Worm (Caenorhabditis elegans) whole organism, L1 larva: ENCODE results near the gene sre-26.
A peak's percentile ranks its signal among the peaks of the same experiment; 100 is the strongest.

Experiments
- C16A3.4 ChIP-seq: fragments of 150-350 bp; optimal IDR thresholded peaks from 2 replicates; lab custom pipeline; 2014; ENCODE audit warnings: missing biosample characterization, missing genetic modification characterization
- aha-1 ChIP-seq: fragments of 150-350 bp; optimal IDR thresholded peaks from 2 replicates; lab custom pipeline; 2014; ENCODE audit warnings: missing biosample characterization, missing genetic modification characterization
- ama-1 ChIP-seq: fragments of 150-350 bp; optimal IDR thresholded peaks from 2 replicates; lab custom pipeline; 2014
- ceh-63 ChIP-seq: fragments of 200-800 bp; sonication (Bioruptor generic); optimal IDR thresholded peaks from 2 replicates; lab custom pipeline; 2018; ENCODE audit warnings: mild to moderate bottlenecking, missing genetic modification characterization, missing compliant biosample characterization
- ceh-82 ChIP-seq, 3 experiments: fragments of 150-350 bp in 1 of 3; sonication (generic microtip) in 2 of 3; optimal IDR thresholded peaks; 2 replicates each; lab custom pipeline; 2014 to 2017; ENCODE audit warnings: missing biosample characterization in 3 of 3, missing genetic modification characterization in 3 of 3
- ceh-88 ChIP-seq: fragments of 200-800 bp; sonication (Bioruptor generic); IDR thresholded peaks from 2 replicates; pipeline ENCODE4 v1.3.6; 2022; ENCODE audit warnings: missing genetic modification characterization, missing compliant biosample characterization
- ceh-90 ChIP-seq: sonication (generic microtip); optimal IDR thresholded peaks from 2 replicates; lab custom pipeline; 2016; ENCODE audit warnings: missing genetic modification characterization, missing compliant biosample characterization
- ces-1 ChIP-seq: fragments of 150-350 bp; optimal IDR thresholded peaks from 2 replicates; lab custom pipeline; 2014; ENCODE audit warnings: missing biosample characterization, missing genetic modification reagents, missing genetic modification characterization
- dpl-1 ChIP-seq, 3 experiments: fragments of 150-350 bp in 2 of 3; sonication (generic microtip) in 1 of 3; optimal IDR thresholded peaks; 2 replicates each; lab custom pipeline; 2014 to 2017; ENCODE audit warnings: missing biosample characterization in 3 of 3, missing genetic modification characterization in 3 of 3, missing genetic modification reagents in 3 of 3
- dsc-1 ChIP-seq: sonication (generic microtip); optimal IDR thresholded peaks from 2 replicates; lab custom pipeline; 2016; ENCODE audit warnings: mild to moderate bottlenecking, missing genetic modification characterization, missing compliant biosample characterization
- efl-1 ChIP-seq, 4 experiments: fragments of 150-350 bp; optimal IDR thresholded peaks in 3 of 4; peaks in 1 of 4; 1 replicate in 1 of 4; 2 replicates in 3 of 4; lab custom pipeline; 2014; ENCODE audit warnings: missing biosample characterization in 2 of 4, missing genetic modification characterization in 2 of 4, missing genetic modification reagents in 2 of 4
- efl-3 ChIP-seq: fragments of 200-800 bp; sonication (Bioruptor generic); optimal IDR thresholded peaks from 2 replicates; lab custom pipeline; 2018; ENCODE audit warnings: mild to moderate bottlenecking, missing genetic modification characterization, missing compliant biosample characterization
- egl-13 ChIP-seq: sonication (generic microtip); optimal IDR thresholded peaks from 2 replicates; lab custom pipeline; 2016; ENCODE audit warnings: missing genotype, missing genetic modification reagents, missing genetic modification characterization, missing compliant biosample characterization
- egl-27 ChIP-seq, 2 experiments: fragments of 150-350 bp in 1 of 2; sonication (generic microtip); optimal IDR thresholded peaks; 3 replicates each; lab custom pipeline; 2017 to 2018; ENCODE audit warnings: missing biosample characterization in 2 of 2, missing genetic modification characterization in 2 of 2, missing genetic modification reagents in 2 of 2
- elt-2 ChIP-seq: sonication (generic microtip); optimal IDR thresholded peaks from 2 replicates; lab custom pipeline; 2016; ENCODE audit warnings: missing genetic modification characterization, mild to moderate bottlenecking, inconsistent platforms, missing compliant biosample characterization, missing genetic modification reagents
- elt-3 ChIP-seq, 6 experiments: fragments of 150-350 bp in 1 of 6; sonication (generic microtip); optimal IDR thresholded peaks; 2 replicates each; lab custom pipeline; 2017 to 2018; ENCODE audit warnings: missing biosample characterization in 6 of 6, missing genetic modification characterization in 6 of 6, inconsistent platforms in 1 of 6
- ets-5 ChIP-seq: fragments of 200-800 bp; sonication (Bioruptor generic); IDR thresholded peaks from 2 replicates; pipeline ENCODE4 v1.3.6; 2022; ENCODE audit warnings: missing genetic modification characterization, missing compliant biosample characterization
- fkh-10 ChIP-seq: sonication (generic microtip); optimal IDR thresholded peaks from 2 replicates; lab custom pipeline; 2017; ENCODE audit warnings: missing biosample characterization, missing genetic modification reagents, missing genetic modification characterization
- fkh-4 ChIP-seq: sonication (generic microtip); optimal IDR thresholded peaks from 2 replicates; lab custom pipeline; 2016; ENCODE audit warnings: missing compliant biosample characterization, missing genetic modification characterization, borderline replicate concordance
- fos-1 ChIP-seq: fragments of 150-350 bp; optimal IDR thresholded peaks from 2 replicates; lab custom pipeline; 2014; ENCODE audit warnings: missing biosample characterization, missing genetic modification characterization
- grh-1 ChIP-seq: fragments of 200-800 bp; sonication (Bioruptor generic); IDR thresholded peaks from 2 replicates; pipeline ENCODE4 v1.3.6; 2022; ENCODE audit warnings: missing genetic modification reagents, missing genetic modification characterization, missing compliant biosample characterization
- hpl-2 ChIP-seq: fragments of 150-350 bp; optimal IDR thresholded peaks from 2 replicates; lab custom pipeline; 2014; ENCODE audit warnings: missing biosample characterization, missing genetic modification reagents, missing genetic modification characterization
- irx-1 ChIP-seq: sonication (generic microtip); optimal IDR thresholded peaks from 2 replicates; lab custom pipeline; 2016; ENCODE audit warnings: missing genetic modification characterization, missing compliant biosample characterization
- lin-13 ChIP-seq: fragments of 150-350 bp; optimal IDR thresholded peaks from 2 replicates; lab custom pipeline; 2014; ENCODE audit warnings: missing biosample characterization, missing genetic modification reagents, missing genetic modification characterization
- lin-39 ChIP-seq: fragments of 150-350 bp; optimal IDR thresholded peaks from 2 replicates; lab custom pipeline; 2014; ENCODE audit warnings: missing biosample characterization, missing genetic modification reagents, missing genetic modification characterization
- lsy-2 ChIP-seq, 2 experiments: fragments of 150-350 bp; optimal IDR thresholded peaks; 2 replicates each; lab custom pipeline; 2014; ENCODE audit warnings: missing biosample characterization in 2 of 2, missing genetic modification characterization in 2 of 2
- mab-9 ChIP-seq: fragments of 200-800 bp; sonication (Bioruptor generic); IDR thresholded peaks from 2 replicates; pipeline ENCODE4 v1.3.6; 2022; ENCODE audit warnings: missing genetic modification reagents, missing genetic modification characterization, missing compliant biosample characterization
- mdl-1 ChIP-seq, 2 experiments: fragments of 150-350 bp; optimal IDR thresholded peaks; 2 replicates each; lab custom pipeline; 2014 to 2017; ENCODE audit warnings: missing biosample characterization in 2 of 2, missing genetic modification characterization in 2 of 2, inconsistent platforms in 1 of 2
- mep-1 ChIP-seq: fragments of 150-350 bp; optimal IDR thresholded peaks from 2 replicates; lab custom pipeline; 2014; ENCODE audit warnings: missing biosample characterization, missing genetic modification characterization
- nhr-12 ChIP-seq: sonication (generic microtip); optimal IDR thresholded peaks from 2 replicates; lab custom pipeline; 2017; ENCODE audit warnings: missing biosample characterization, missing genetic modification characterization
- nhr-20 ChIP-seq: sonication (generic microtip); optimal IDR thresholded peaks from 2 replicates; lab custom pipeline; 2016; ENCODE audit warnings: mild to moderate bottlenecking, missing genetic modification characterization, missing compliant biosample characterization
- nhr-237 ChIP-seq: fragments of 150-350 bp; optimal IDR thresholded peaks from 2 replicates; lab custom pipeline; 2014; ENCODE audit warnings: missing biosample characterization, missing genetic modification characterization
- nhr-28 ChIP-seq: fragments of 150-350 bp; optimal IDR thresholded peaks from 2 replicates; lab custom pipeline; 2014; ENCODE audit warnings: missing biosample characterization, missing genetic modification characterization
- nhr-71 ChIP-seq: sonication (generic microtip); optimal IDR thresholded peaks from 2 replicates; lab custom pipeline; 2016; ENCODE audit warnings: mild to moderate bottlenecking, missing genetic modification characterization, moderate library complexity, missing compliant biosample characterization
- nhr-76 ChIP-seq: sonication (generic microtip); optimal IDR thresholded peaks from 2 replicates; lab custom pipeline; 2017; ENCODE audit warnings: missing biosample characterization, missing genetic modification characterization
- nhr-77 ChIP-seq: fragments of 150-350 bp; optimal IDR thresholded peaks from 2 replicates; lab custom pipeline; 2014; ENCODE audit warnings: missing biosample characterization, missing genetic modification characterization
- nhr-84 ChIP-seq: sonication (generic microtip); optimal IDR thresholded peaks from 2 replicates; lab custom pipeline; 2017; ENCODE audit warnings: missing biosample characterization, missing genetic modification characterization
- nhr-85 ChIP-seq: sonication (generic microtip); peaks from one replicate; lab custom pipeline; 2016; ENCODE audit warnings: missing genetic modification characterization, inconsistent platforms, missing compliant biosample characterization
- pax-3 ChIP-seq: fragments of 200-800 bp; sonication (Bioruptor generic); optimal IDR thresholded peaks from 2 replicates; lab custom pipeline; 2018; ENCODE audit warnings: mild to moderate bottlenecking, missing genetic modification characterization, moderate library complexity, missing compliant biosample characterization
- skn-1 ChIP-seq: fragments of 150-350 bp; optimal IDR thresholded peaks from 2 replicates; lab custom pipeline; 2014; ENCODE audit warnings: missing biosample characterization, missing genetic modification characterization
- sptf-1 ChIP-seq: fragments of 150-350 bp; optimal IDR thresholded peaks from 2 replicates; lab custom pipeline; 2014; ENCODE audit warnings: missing biosample characterization, missing genetic modification characterization
- swsn-7 ChIP-seq: sonication (generic microtip); optimal IDR thresholded peaks from 2 replicates; lab custom pipeline; 2016; ENCODE audit warnings: missing genetic modification characterization, missing compliant biosample characterization
- tbx-2 ChIP-seq: sonication (generic microtip); optimal IDR thresholded peaks from 2 replicates; lab custom pipeline; 2016; ENCODE audit warnings: missing genetic modification characterization, missing compliant biosample characterization
- tlp-1 ChIP-seq: fragments of 150-350 bp; optimal IDR thresholded peaks from 2 replicates; lab custom pipeline; 2014; ENCODE audit warnings: missing biosample characterization, missing genetic modification characterization
- unc-30 ChIP-seq: sonication (generic microtip); optimal IDR thresholded peaks from 2 replicates; lab custom pipeline; 2017; ENCODE audit warnings: missing biosample characterization, missing genetic modification characterization
- unc-62 ChIP-seq: fragments of 150-350 bp; optimal IDR thresholded peaks from 2 replicates; lab custom pipeline; 2014; ENCODE audit warnings: missing biosample characterization, missing genetic modification reagents, missing genetic modification characterization
- unc-86 ChIP-seq: sonication (generic microtip); optimal IDR thresholded peaks from 2 replicates; lab custom pipeline; 2016; ENCODE audit warnings: missing genetic modification characterization, missing compliant biosample characterization
- zag-1 ChIP-seq: fragments of 150-350 bp; optimal IDR thresholded peaks from 2 replicates; lab custom pipeline; 2014; ENCODE audit warnings: missing biosample characterization, missing genetic modification characterization
- ztf-4 ChIP-seq: fragments of 150-350 bp; optimal IDR thresholded peaks from 2 replicates; lab custom pipeline; 2014; ENCODE audit warnings: missing biosample characterization, missing genetic modification characterization

sre-26 gene

ce11 chrII:12460602-12461453, 40.4 kb upstream of the sre-26 start, which contains the start of gene tag-280:
tag-280 (plus strand) TSS chrII:12460652.
- TF ChIP-seq ceh-90 (tag; lab: Kevin White, UChicago) (no peak), unc-62 (GFP tag; lab: Kevin White, UChicago) (no peak), fkh-4 (tag; lab: Kevin White, UChicago) (no peak), dpl-1 (GFP tag; optimal IDR thresholded peaks at IDR 0.05; lab: Kevin White, UChicago) (no peak), efl-1 (optimal IDR thresholded peaks at IDR 0.05; lab: Kevin White, UChicago) (no peak), efl-1 (GFP tag; optimal IDR thresholded peaks at IDR 0.05 in 1 of 2; lab: Kevin White, UChicago) (peak in 1 of 2 experiments; percentile 59), lin-13 (GFP tag; lab: Kevin White, UChicago) (no peak), nhr-71 (tag; lab: Kevin White, UChicago) (no peak)
- TF ChIP-seq, all 84 proteins: peak for 1

ce11 chrII:12459422-12459821, 39.0 kb upstream of the sre-26 start, which contains the start of gene tag-281:
tag-281 (plus strand) TSS chrII:12459761.
- TF ChIP-seq nhr-76 (tag; lab: Kevin White, UChicago) (no peak), dsc-1 (tag; lab: Kevin White, UChicago) (peak; percentile 84), C16A3.4 (tag; lab: Kevin White, UChicago) (peak; percentile 69), ceh-88 (GFP tag; lab: Robert Waterston, UW) (peak; percentile 54; the same call in 1 of the 2 replicates), zag-1 (tag; lab: Kevin White, UChicago) (no peak), tlp-1 (tag; lab: Kevin White, UChicago) (no peak), mep-1 (peak; percentile 91), elt-2 (tag; lab: Kevin White, UChicago) (peak; percentile 48), sptf-1 (tag; lab: Kevin White, UChicago) (no peak), irx-1 (peak; percentile 75), aha-1 (tag; lab: Kevin White, UChicago) (peak; percentile 74), ces-1 (GFP tag; lab: Kevin White, UChicago) (no peak), lsy-2 (tag; optimal IDR thresholded peaks at IDR 0.05; lab: Kevin White, UChicago) (peak; percentile 91 to 93), lin-39 (tag; lab: Kevin White, UChicago) (peak; percentile 84), nhr-20 (tag; lab: Kevin White, UChicago) (peak; percentile 89), egl-27 (tag; optimal IDR thresholded peaks at IDR 0.05; lab: Kevin White, UChicago) (no peak), pax-3 (tag; lab: Kevin White, UChicago) (peak; percentile 76), tbx-2 (tag; lab: Kevin White, UChicago) (peak; percentile 87), nhr-77 (peak; percentile 21), unc-30 (tag; lab: Kevin White, UChicago) (no peak), ama-1 (lab: Kevin White, UChicago) (no peak), nhr-84 (tag; lab: Kevin White, UChicago) (no peak), hpl-2 (GFP tag; lab: Kevin White, UChicago) (no peak), fkh-10 (peak; percentile 48), nhr-237 (tag; lab: Kevin White, UChicago) (no peak), mab-9 (GFP tag; lab: Robert Waterston, UW) (peak; percentile 54; the same call in 1 of the 2 replicates), grh-1 (GFP tag; lab: Robert Waterston, UW) (peak; percentile 86), fkh-4 (tag; lab: Kevin White, UChicago) (no peak), unc-86 (tag; lab: Kevin White, UChicago) (peak; percentile 86), mdl-1 (tag; optimal IDR thresholded peaks at IDR 0.05; lab: Kevin White, UChicago) (peak in 1 of 2 experiments; percentile 69), efl-3 (GFP tag; lab: Kevin White, UChicago) (no peak), fos-1 (tag; lab: Kevin White, UChicago) (peak; percentile 78), nhr-12 (tag; lab: Kevin White, UChicago) (no peak), nhr-85 (tag; lab: Kevin White, UChicago) (peak; percentile 93), nhr-71 (tag; lab: Kevin White, UChicago) (peak; percentile 94), ceh-63 (no peak), ztf-4 (peak; percentile 16), egl-13 (tag; lab: Kevin White, UChicago) (peak; percentile 72), swsn-7 (tag; lab: Kevin White, UChicago) (peak; percentile 87), elt-3 (tag; optimal IDR thresholded peaks at IDR 0.05; lab: Kevin White, UChicago) (peak in 2 of 6 experiments; percentile 74 to 86), ets-5 (GFP tag; lab: Robert Waterston, UW) (no peak), skn-1 (tag; lab: Kevin White, UChicago) (peak; percentile 84), nhr-28 (tag; lab: Kevin White, UChicago) (no peak), ceh-82 (tag; optimal IDR thresholded peaks at IDR 0.05; lab: Kevin White, UChicago) (peak; percentile 80 to 93 (median 89))
